Fruit fly (Drosophila melanogaster): ENCODE measurements around the gene CG43861.

The CG43861 gene

DNA sequence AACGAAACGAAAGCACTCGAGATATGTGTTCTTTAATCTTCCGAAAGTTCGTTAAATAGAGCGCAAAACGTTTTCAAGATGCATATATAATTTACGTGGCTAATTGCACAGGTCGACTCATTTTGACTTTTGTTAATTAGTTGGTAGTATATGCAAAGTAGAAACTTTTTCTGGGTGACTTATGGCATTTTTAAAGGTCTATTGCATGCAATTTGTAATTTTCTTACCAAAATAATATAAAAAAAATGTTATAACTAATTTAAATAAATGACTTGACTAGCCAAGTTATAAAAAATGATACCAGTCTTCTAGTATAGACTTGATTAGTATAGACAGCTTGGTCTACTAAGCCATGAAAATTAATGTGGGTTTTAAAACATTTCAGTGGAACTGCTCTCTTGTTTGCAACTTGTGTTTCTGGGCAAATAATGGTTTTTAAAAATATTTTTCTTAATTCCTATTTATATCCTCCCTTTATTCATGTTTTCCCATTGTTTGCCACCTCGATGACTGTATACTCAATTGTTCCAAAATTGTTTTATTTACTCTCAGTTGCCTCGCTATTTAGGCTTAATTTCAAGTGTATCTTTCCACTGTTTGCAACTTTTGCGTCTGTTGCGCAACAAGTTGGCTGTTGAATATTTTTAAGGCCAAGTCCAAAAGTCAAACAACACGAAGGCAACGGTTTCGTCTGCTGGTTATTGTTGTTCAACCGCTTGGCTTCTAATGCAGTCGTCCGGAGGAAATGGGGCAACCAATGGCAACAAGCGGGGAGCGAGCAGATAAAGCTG lies 29.0 kb downstream of the CG43861 start (continued):
- TF ChIP-seq dati (GFP tag; IDR thresholded peaks at IDR 0.05) (no peak), croc (GFP tag; conservative IDR thresholded peaks at IDR 0.05) (no peak), CG2678 (tag; optimal IDR thresholded peaks at IDR 0.05) (peak; percentile 15), Med (GFP tag) (peak; percentile 63), Optix (GFP tag; IDR thresholded peaks at IDR 0.05) (no peak), CG11723 (GFP tag; optimal IDR thresholded peaks at IDR 0.05) (no peak)

DNA sequence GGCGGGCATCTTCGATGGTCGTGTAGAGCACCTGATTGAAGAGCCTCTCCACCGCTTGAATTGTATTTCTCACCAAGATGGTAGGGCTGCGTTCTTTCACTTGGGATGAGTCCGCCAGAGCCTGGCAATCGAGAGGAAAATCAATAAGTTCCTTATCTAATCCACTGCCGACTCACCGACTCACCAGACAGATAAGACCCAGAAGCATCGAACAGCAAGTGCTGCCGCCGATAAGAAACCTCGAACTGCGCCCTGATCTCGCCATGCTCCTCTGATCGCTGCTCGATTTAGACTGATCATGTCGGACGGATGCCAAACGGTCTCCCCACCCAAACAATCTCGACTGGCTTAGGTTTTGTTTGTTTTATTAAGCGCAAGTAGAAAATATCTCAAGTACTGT lies 49.7 kb downstream of the CG43861 start, which contains the start of gene Hf:
Hf (minus strand) TSS at position 296 of the 400 bp plus-strand sequence.
- TF ChIP-seq Bgb (GFP tag; IDR thresholded peaks at IDR 0.05; ENCODE audit: partially characterized antibody): no peak
- no peak for TF ChIP-seq D19A (tag; optimal IDR thresholded peaks at IDR 0.05)
- peak; percentile 19 for TF ChIP-seq CG34376 (GFP tag; optimal IDR thresholded peaks at IDR 0.05)

DNA sequence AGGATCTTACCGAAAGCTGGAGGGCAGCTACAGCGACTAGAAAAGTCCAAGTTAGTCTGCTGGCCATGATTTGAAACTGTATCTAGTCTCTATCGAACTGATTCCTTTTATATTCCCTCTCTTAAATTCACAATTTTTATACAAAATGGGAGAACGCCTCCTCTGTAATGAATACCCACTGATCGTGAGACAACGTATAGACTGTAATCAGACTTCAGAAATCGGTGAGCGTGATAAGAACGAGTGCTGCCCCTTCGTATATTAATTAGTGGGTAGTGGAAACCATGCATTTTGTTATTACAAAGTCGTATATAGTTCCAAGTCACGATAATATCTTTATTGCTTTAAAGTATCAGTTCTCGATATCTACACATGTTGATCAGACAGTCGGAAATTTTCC lies 50.7 kb downstream of the CG43861 start, which contains the start of gene OS9:
OS9 (minus strand) TSS at position 101 of the 400 bp plus-strand sequence.
- no peak for TF ChIP-seq CG42726 (GFP tag; IDR thresholded peaks at IDR 0.05; ENCODE audit: partially characterized antibody)

DNA sequence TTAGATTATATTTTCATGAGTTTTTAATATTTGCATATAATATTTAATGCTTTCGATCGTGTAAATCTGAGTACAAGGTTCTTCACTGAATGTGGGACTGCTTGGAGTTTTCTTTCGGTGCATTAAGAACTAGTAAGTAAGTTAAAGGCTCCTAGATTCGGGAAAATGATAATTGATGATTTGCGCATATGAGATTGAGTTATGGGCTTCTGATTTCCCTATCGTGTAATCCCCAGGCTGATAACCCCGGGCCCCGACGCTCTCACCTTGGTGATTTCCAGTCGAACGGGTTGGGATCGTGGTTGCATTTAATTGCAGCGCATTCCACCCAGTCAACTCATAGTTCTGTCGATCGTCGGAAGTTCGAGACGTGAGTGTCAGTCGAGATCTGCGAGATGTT lies 53.2 kb downstream of the CG43861 start, which contains the start of gene CG10680:
CG10680 (plus strand) TSS at position 301 of the 400 bp plus-strand sequence.
- no peak for TF ChIP-seq CG10267 (tag; optimal IDR thresholded peaks at IDR 0.05)
- TF ChIP-seq CG2116 (GFP tag; optimal IDR thresholded peaks at IDR 0.05): no peak
- TF ChIP-seq sqz (GFP tag; optimal IDR thresholded peaks at IDR 0.05): no peak
- TF ChIP-seq CG11696 (GFP tag; IDR thresholded peaks at IDR 0.05): no peak
- no peak for TF ChIP-seq dm (GFP tag; optimal IDR thresholded peaks at IDR 0.05)
- TF ChIP-seq CG7357 (GFP tag; IDR thresholded peaks at IDR 0.05): no peak
- no peak for TF ChIP-seq Rx (GFP tag; IDR thresholded peaks at IDR 0.05)
- TF ChIP-seq CG7372 (GFP tag; IDR thresholded peaks at IDR 0.05): no peak
- no peak for TF ChIP-seq Med (GFP tag)
- no peak for TF ChIP-seq cg (GFP tag; optimal IDR thresholded peaks at IDR 0.05)
- no peak for TF ChIP-seq Dad (GFP tag; optimal IDR thresholded peaks at IDR 0.05)
- TF ChIP-seq CG6791 (GFP tag; IDR thresholded peaks at IDR 0.05; ENCODE audit: partially characterized antibody): no peak
- no peak for TF ChIP-seq Myb (GFP tag; optimal IDR thresholded peaks at IDR 0.05)
- no peak for TF ChIP-seq CG3726 (GFP tag; IDR thresholded peaks at IDR 0.05)
- TF ChIP-seq zen (tag; optimal IDR thresholded peaks at IDR 0.05): no peak
- TF ChIP-seq CG1647 (GFP tag; optimal IDR thresholded peaks at IDR 0.05): no peak

DNA sequence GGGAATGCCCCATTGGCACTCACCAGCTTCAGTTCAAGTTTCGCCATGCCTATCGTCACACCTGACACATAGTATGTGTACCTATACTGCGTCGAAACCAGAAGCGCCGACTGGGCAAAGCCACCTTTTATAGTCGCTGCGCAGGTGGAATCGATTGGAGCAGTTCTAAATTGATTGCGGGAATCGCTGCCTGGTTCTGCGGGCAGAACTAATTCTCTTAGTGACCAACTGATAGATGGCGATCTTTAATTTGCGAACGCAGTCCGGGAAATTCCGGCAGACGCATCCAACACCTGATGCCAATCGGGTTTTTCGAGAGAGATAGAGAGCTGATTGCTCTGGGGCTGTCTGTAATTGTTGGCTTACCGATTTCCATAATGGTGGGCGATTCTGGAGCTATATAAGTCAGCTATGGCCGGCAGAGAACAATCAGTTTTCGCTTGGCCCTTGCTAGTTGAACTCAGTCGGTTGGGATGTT lies 54.8 kb downstream of the CG43861 start, which contains the start of the genes CG13965 and CG16772:
CG13965 (minus strand) TSS at position 101 of the 478 bp plus-strand sequence.
CG16772 (plus strand) TSS at position 428 of the 478 bp plus-strand sequence.
- TF ChIP-seq CG3838 (GFP tag; optimal IDR thresholded peaks at IDR 0.05): no peak
- TF ChIP-seq dysf (GFP tag; IDR thresholded peaks at IDR 0.05): 0 out of 3 replicates have a peak, but pooled peaks have one; percentile 15
- TF ChIP-seq Myb (GFP tag; optimal IDR thresholded peaks at IDR 0.05): no peak
- no peak for TF ChIP-seq CG17829 (tag; optimal IDR thresholded peaks at IDR 0.05)
- no peak for TF ChIP-seq grau (tag; optimal IDR thresholded peaks at IDR 0.05)
- no peak for TF ChIP-seq D19A (tag; optimal IDR thresholded peaks at IDR 0.05)
- no peak for TF ChIP-seq CG4360 (GFP tag; IDR thresholded peaks at IDR 0.05)
- TF ChIP-seq twi (tag; optimal IDR thresholded peaks at IDR 0.05): no peak

Measured in whole organism, embryonic.